In genomic region chr3R:22753895-22754774, dm6 we compare ENCODE assay signal across 1 fruit fly cellular context.
TF ChIP-seq lines count a peak whose summit lies in the region.

No protein-coding gene starts in this region.

TF ChIP-seq in whole organism, embryonic, 481 proteins besides CTCF, POLR2A, EP300 and RAD21 (continued from another document):
- TF ChIP-seq lola (GFP tag; optimal IDR thresholded peaks at IDR 0.05; lab: Kevin White, UChicago) (peak in 1 of 3 experiments; percentile 47), CG18262 (tag; optimal IDR thresholded peaks at IDR 0.05; lab: Kevin White, UChicago) (peak; percentile 77), Drgx (GFP tag; IDR thresholded peaks at IDR 0.05; lab: Robert Waterston, UW) (peak; percentile 51), CG13287 (GFP tag; IDR thresholded peaks at IDR 0.05; lab: Robert Waterston, UW; ENCODE audit: partially characterized antibody) (peak; percentile 54), CG12236 (GFP tag; optimal IDR thresholded peaks at IDR 0.05; lab: Kevin White, UChicago) (peak; percentile 13), cato (GFP tag; optimal IDR thresholded peaks at IDR 0.05; lab: Kevin White, UChicago; ENCODE audit: borderline replicate concordance) (no peak), CG6272 (GFP tag; IDR thresholded peaks at IDR 0.05; lab: Robert Waterston, UW) (peak; percentile 52; the same call in 1 of the 2 replicates), CG10654 (GFP tag; optimal IDR thresholded peaks at IDR 0.05; lab: Kevin White, UChicago) (peak; percentile 39), abd-A (tag; optimal IDR thresholded peaks at IDR 0.05; lab: Kevin White, UChicago) (peak; percentile 27), CG30403 (GFP tag; optimal IDR thresholded peaks at IDR 0.05; lab: Kevin White, UChicago) (peak; percentile 84), Oaz (GFP tag; IDR thresholded peaks at IDR 0.05; lab: Robert Waterston, UW) (peak; percentile 23; the same call in 1 of the 2 replicates), CG8281 (tag; optimal IDR thresholded peaks at IDR 0.05; lab: Kevin White, UChicago) (peak; percentile 39), HmgZ (tag; optimal IDR thresholded peaks at IDR 0.05; lab: Kevin White, UChicago) (no peak), chn (GFP tag; optimal IDR thresholded peaks at IDR 0.05; lab: Kevin White, UChicago) (no peak), CG7357 (GFP tag; IDR thresholded peaks at IDR 0.05; lab: Robert Waterston, UW) (0 out of 3 replicates have a peak, but pooled peaks have one; percentile 6), CG1529 (GFP tag; optimal IDR thresholded peaks at IDR 0.05; lab: Kevin White, UChicago) (peak; percentile 22), Dp (GFP tag; optimal IDR thresholded peaks at IDR 0.05; lab: Kevin White, UChicago) (no peak), gsb (GFP tag; IDR thresholded peaks at IDR 0.05; lab: Robert Waterston, UW) (0 out of 2 replicates have a peak, but pooled peaks have one; percentile 48), stc (GFP tag; IDR thresholded peaks at IDR 0.05; lab: Robert Waterston, UW) (peak; percentile 10; the same call in 1 of the 2 replicates), D19B (GFP tag; optimal IDR thresholded peaks at IDR 0.05; lab: Kevin White, UChicago) (peak; percentile 59), Xrp1 (GFP tag; IDR thresholded peaks at IDR 0.05; lab: Robert Waterston, UW) (peak; percentile 39; the same call in 1 of the 2 replicates), cg (GFP tag; optimal IDR thresholded peaks at IDR 0.05; lab: Kevin White, UChicago) (peak; percentile 18), otp (GFP tag; IDR thresholded peaks at IDR 0.05; lab: Robert Waterston, UW) (peak; percentile 36; the same call in 1 of the 3 replicates), Antp (GFP tag; optimal IDR thresholded peaks at IDR 0.05; lab: Kevin White, UChicago) (peak; percentile 11), Hsf (GFP tag; optimal IDR thresholded peaks at IDR 0.05; lab: Kevin White, UChicago) (peak; percentile 64), E2f2 (GFP tag; IDR thresholded peaks at IDR 0.05; lab: Robert Waterston, UW) (no peak; the same call in 1 of the 2 replicates), kni (GFP tag; optimal IDR thresholded peaks at IDR 0.05; lab: Kevin White, UChicago) (no peak), knrl (GFP tag; IDR thresholded peaks at IDR 0.05; lab: Robert Waterston, UW; ENCODE audit: partially characterized antibody) (no peak), CG33557 (GFP tag; optimal IDR thresholded peaks at IDR 0.05; lab: Kevin White, UChicago) (no peak), peb (GFP tag; IDR thresholded peaks at IDR 0.05; lab: Robert Waterston, UW) (no peak), gem (tag; optimal IDR thresholded peaks at IDR 0.05; lab: Kevin White, UChicago) (peak; percentile 82), psq (GFP tag; optimal IDR thresholded peaks at IDR 0.05; lab: Kevin White, UChicago) (no peak), CG17385 (GFP tag; optimal IDR thresholded peaks at IDR 0.05; lab: Kevin White, UChicago) (peak; percentile 49), CG17359 (tag; optimal IDR thresholded peaks at IDR 0.05; lab: Kevin White, UChicago) (peak; percentile 67), E2f1 (GFP tag; IDR thresholded peaks at IDR 0.05; lab: Robert Waterston, UW) (peak; percentile 55; the same call in 1 of the 2 replicates), Dfd (GFP tag; optimal IDR thresholded peaks at IDR 0.05; lab: Kevin White, UChicago) (peak in 1 of 2 experiments; percentile 78), Fer3 (tag; optimal IDR thresholded peaks at IDR 0.05; lab: Kevin White, UChicago) (peak; percentile 18), ap (GFP tag; IDR thresholded peaks at IDR 0.05; lab: Robert Waterston, UW) (peak; percentile 6; the same call in 1 of the 2 replicates), CG15073 (GFP tag; optimal IDR thresholded peaks at IDR 0.05; lab: Kevin White, UChicago) (no peak), fd64A (GFP tag; optimal IDR thresholded peaks at IDR 0.05; lab: Kevin White, UChicago) (peak; percentile 46), CG3163 (GFP tag; optimal IDR thresholded peaks at IDR 0.05; lab: Kevin White, UChicago) (no peak), CG4730 (GFP tag; IDR thresholded peaks at IDR 0.05; lab: Robert Waterston, UW) (peak; percentile 27), Deaf1 (tag; optimal IDR thresholded peaks at IDR 0.05; lab: Kevin White, UChicago) (peak; percentile 95), pita (GFP tag; optimal IDR thresholded peaks at IDR 0.05; lab: Kevin White, UChicago) (no peak), Nf-YB (GFP tag; optimal IDR thresholded peaks at IDR 0.05; lab: Kevin White, UChicago) (peak; percentile 26), ssp (GFP tag; IDR thresholded peaks at IDR 0.05; lab: Robert Waterston, UW) (peak; percentile 37; the same call in 1 of the 2 replicates), CG2202 (tag; optimal IDR thresholded peaks at IDR 0.05; lab: Kevin White, UChicago) (no peak), CG1603 (tag; optimal IDR thresholded peaks at IDR 0.05; lab: Kevin White, UChicago) (peak; percentile 31), CG12942 (GFP tag; optimal IDR thresholded peaks at IDR 0.05; lab: Kevin White, UChicago) (peak; percentile 23), twi (tag; optimal IDR thresholded peaks at IDR 0.05; lab: Kevin White, UChicago) (peak; percentile 19), danr (GFP tag; IDR thresholded peaks at IDR 0.05; lab: Robert Waterston, UW) (0 out of 2 replicates have a peak, but pooled peaks have one; percentile 8), bowl (GFP tag; IDR thresholded peaks at IDR 0.05; lab: Robert Waterston, UW) (peak; percentile 53; the same call in 1 of the 2 replicates), hkb (optimal IDR thresholded peaks at IDR 0.05; lab: Kevin White, UChicago) (no peak), hkb (GFP tag; IDR thresholded peaks at IDR 0.05; lab: Robert Waterston, UW) (peak; percentile 14; the same call in 1 of the 2 replicates), sqz (GFP tag; optimal IDR thresholded peaks at IDR 0.05; lab: Kevin White, UChicago) (peak; percentile 62), nmo (GFP tag; optimal IDR thresholded peaks at IDR 0.05; lab: Kevin White, UChicago) (peak; percentile 78), CG5245 (GFP tag; optimal IDR thresholded peaks at IDR 0.05; lab: Kevin White, UChicago) (peak; percentile 33), CG15479 (GFP tag; optimal IDR thresholded peaks at IDR 0.05; lab: Kevin White, UChicago) (no peak), CG2712 (tag; optimal IDR thresholded peaks at IDR 0.05; lab: Kevin White, UChicago) (peak; percentile 56), sug (tag; optimal IDR thresholded peaks at IDR 0.05; lab: Kevin White, UChicago) (peak; percentile 50), wdn (GFP tag; IDR thresholded peaks at IDR 0.05; lab: Robert Waterston, UW) (peak; percentile 35; the same call in 1 of the 2 replicates), CG2875 (GFP tag; optimal IDR thresholded peaks at IDR 0.05; lab: Kevin White, UChicago) (no peak), CG1233 (GFP tag; optimal IDR thresholded peaks at IDR 0.05; lab: Kevin White, UChicago) (peak; percentile 66), pan (optimal IDR thresholded peaks at IDR 0.05; lab: Kevin White, UChicago) (no peak), pan (GFP tag; optimal IDR thresholded peaks at IDR 0.05 in 1 of 2, IDR thresholded peaks at IDR 0.05 in 1 of 2) (peak in 1 of 2 experiments; percentile 51), CG12391 (tag; optimal IDR thresholded peaks at IDR 0.05; lab: Kevin White, UChicago) (peak; percentile 71), CG12155 (GFP tag; optimal IDR thresholded peaks at IDR 0.05; lab: Kevin White, UChicago) (peak; percentile 36), shn (GFP tag; optimal IDR thresholded peaks at IDR 0.05; lab: Kevin White, UChicago) (peak; percentile 50), CG10543 (GFP tag; optimal IDR thresholded peaks at IDR 0.05; lab: Kevin White, UChicago) (peak; percentile 90), pnt (GFP tag; optimal IDR thresholded peaks at IDR 0.05; lab: Kevin White, UChicago) (peak; percentile 47), CG6791 (GFP tag; IDR thresholded peaks at IDR 0.05; lab: Robert Waterston, UW; ENCODE audit: partially characterized antibody) (0 out of 3 replicates have a peak, but pooled peaks have one; percentile 14), Mad (GFP tag; optimal IDR thresholded peaks at IDR 0.05; lab: Kevin White, UChicago) (peak; percentile 23), CG8944 (GFP tag; optimal IDR thresholded peaks at IDR 0.05; lab: Kevin White, UChicago) (peak; percentile 58), CG17568 (GFP tag; optimal IDR thresholded peaks at IDR 0.05; lab: Kevin White, UChicago) (peak; percentile 19), bsh (GFP tag; optimal IDR thresholded peaks at IDR 0.05; lab: Kevin White, UChicago) (peak in 1 of 2 experiments; percentile 54), sna (GFP tag; IDR thresholded peaks at IDR 0.05; lab: Robert Waterston, UW; ENCODE audit: partially characterized antibody) (peak; percentile 19; the same call in 1 of the 2 replicates), gsb-n (tag; optimal IDR thresholded peaks at IDR 0.05; lab: Kevin White, UChicago) (no peak), prd (optimal IDR thresholded peaks at IDR 0.05; lab: Kevin White, UChicago) (no peak), prd (GFP tag; IDR thresholded peaks at IDR 0.05; lab: Robert Waterston, UW) (peak; percentile 49; the same call in 2 of the 3 replicates), run (tag; optimal IDR thresholded peaks at IDR 0.05; lab: Kevin White, UChicago) (peak; percentile 15)
